Worm (Caenorhabditis elegans): ENCODE measurements around the gene F35A5.1.

DNA sequence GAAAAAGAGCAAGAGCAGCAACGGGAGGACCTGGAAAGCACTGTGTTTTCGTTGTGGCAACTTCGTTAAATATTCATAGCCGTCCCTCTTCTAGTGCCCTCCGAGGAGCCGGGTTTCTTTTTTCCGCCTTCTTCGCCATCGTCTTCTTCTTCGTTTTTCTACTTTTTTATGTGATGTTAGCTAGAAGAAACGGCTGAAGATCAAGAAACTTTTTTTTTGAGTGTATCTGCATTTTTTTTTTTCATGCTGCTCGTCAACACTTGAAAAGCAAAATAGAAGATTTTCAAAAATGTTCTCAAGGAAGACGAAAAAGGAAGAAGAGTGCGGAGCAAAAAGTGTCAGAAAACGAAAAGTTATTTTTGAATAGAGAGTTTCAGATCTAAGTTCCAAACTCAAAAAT, 20.0 kb downstream of the F35A5.1 start:
- TF ChIP-seq mls-2 (tag; optimal IDR thresholded peaks at IDR 0.05) (no peak), nhr-28 (tag; optimal IDR thresholded peaks at IDR 0.05) (no peak), ceh-83 (GFP tag; optimal IDR thresholded peaks at IDR 0.05) (no peak), snpc-4 (tag; optimal IDR thresholded peaks at IDR 0.05) (no peak), ztf-11 (tag; optimal IDR thresholded peaks at IDR 0.05) (no peak)
